Worm (Caenorhabditis elegans): ENCODE data around the gene strm-1.

The strm-1 gene

ce11 chrIII:2401126-2402123, at the start of gene strm-1, which contains the start of gene cic-1:
TSS of gene strm-1 (plus strand) at chrIII:2402070.
TSS of gene cic-1 (minus strand) at chrIII:2401221.
- TF ChIP-seq nhr-2 (tag; optimal IDR thresholded peaks at IDR 0.05) (no peak), mab-5 (tag; optimal IDR thresholded peaks at IDR 0.05) (peak; percentile 11), nhr-12 (tag; optimal IDR thresholded peaks at IDR 0.05) (no peak), lin-13 (tag; optimal IDR thresholded peaks at IDR 0.05) (peak; percentile 30), lin-32 (GFP tag; optimal IDR thresholded peaks at IDR 0.05) (no peak), unc-62 (GFP tag; optimal IDR thresholded peaks at IDR 0.05) (no peak), ham-2 (GFP tag; optimal IDR thresholded peaks at IDR 0.05) (peak; percentile 40), mls-2 (tag; optimal IDR thresholded peaks at IDR 0.05) (no peak), elt-3 (tag; optimal IDR thresholded peaks at IDR 0.05) (no peak), pha-4 (tag; optimal IDR thresholded peaks at IDR 0.05) (no peak), flh-1 (GFP tag; optimal IDR thresholded peaks at IDR 0.05) (no peak), nhr-237 (tag; optimal IDR thresholded peaks at IDR 0.05) (peak; percentile 20), unc-39 (tag; optimal IDR thresholded peaks at IDR 0.05) (no peak), bed-3 (GFP tag; optimal IDR thresholded peaks at IDR 0.05) (no peak), ceh-83 (GFP tag; optimal IDR thresholded peaks at IDR 0.05) (no peak), ces-1 (GFP tag; optimal IDR thresholded peaks at IDR 0.05) (peak; percentile 77), nhr-28 (tag; optimal IDR thresholded peaks at IDR 0.05) (no peak), zip-8 (tag; optimal IDR thresholded peaks at IDR 0.05) (no peak), unc-120 (tag; optimal IDR thresholded peaks at IDR 0.05; ENCODE audit: poor library complexity, severe bottlenecking) (peak; percentile 38), elt-1 (tag; optimal IDR thresholded peaks at IDR 0.05; ENCODE audit: borderline replicate concordance, insufficient read depth) (no peak), ceh-39 (tag; optimal IDR thresholded peaks at IDR 0.05) (no peak), ztf-11 (tag; optimal IDR thresholded peaks at IDR 0.05) (no peak), ceh-43 (GFP tag; optimal IDR thresholded peaks at IDR 0.05) (no peak), hlh-1 (tag; optimal IDR thresholded peaks at IDR 0.05) (no peak), lsy-2 (tag; optimal IDR thresholded peaks at IDR 0.05) (peak; percentile 51), snpc-4 (tag; optimal IDR thresholded peaks at IDR 0.05) (no peak), blmp-1 (tag; optimal IDR thresholded peaks at IDR 0.05) (peak; percentile 94), tbx-8 (GFP tag; optimal IDR thresholded peaks at IDR 0.05) (no peak), sem-2 (GFP tag; optimal IDR thresholded peaks at IDR 0.05) (no peak)

- TF ChIP-seq flh-1 (GFP tag; optimal IDR thresholded peaks at IDR 0.05), result no peak
- no peak for TF ChIP-seq ceh-83 (GFP tag; optimal IDR thresholded peaks at IDR 0.05)
- no peak for TF ChIP-seq unc-62 (GFP tag; optimal IDR thresholded peaks at IDR 0.05)
- TF ChIP-seq ceh-43 (GFP tag; optimal IDR thresholded peaks at IDR 0.05), result no peak
- no peak for TF ChIP-seq unc-120 (tag; optimal IDR thresholded peaks at IDR 0.05; ENCODE audit: poor library complexity, severe bottlenecking)
- no peak for TF ChIP-seq mls-2 (tag; optimal IDR thresholded peaks at IDR 0.05)
- TF ChIP-seq sem-2 (GFP tag; optimal IDR thresholded peaks at IDR 0.05), result no peak
- TF ChIP-seq sptf-1 (tag; optimal IDR thresholded peaks at IDR 0.05), result no peak
- TF ChIP-seq ceh-39 (tag; optimal IDR thresholded peaks at IDR 0.05), result no peak
- no peak for TF ChIP-seq pha-4 (tag; optimal IDR thresholded peaks at IDR 0.05)
- no peak for TF ChIP-seq ces-1 (GFP tag; optimal IDR thresholded peaks at IDR 0.05)
- no peak for TF ChIP-seq zip-8 (tag; optimal IDR thresholded peaks at IDR 0.05)
These were observed 39.2 kb upstream of the strm-1 start, which contains the start of gene srd-69 for ce11 chrIII:2362648-2363047. TSS of gene srd-69 (plus strand) at chrIII:2362948.

ce11 chrIII:2368424-2368823, 33.4 kb upstream of the strm-1 start, which contains the start of gene H04J21.4:
TSS of gene H04J21.4 (minus strand) at chrIII:2368524.
- no peak for TF ChIP-seq ceh-43 (GFP tag; optimal IDR thresholded peaks at IDR 0.05)
- no peak for TF ChIP-seq M03D4.4 (tag; optimal IDR thresholded peaks at IDR 0.05)
- TF ChIP-seq nhr-12 (tag; optimal IDR thresholded peaks at IDR 0.05), result no peak
- TF ChIP-seq lin-32 (GFP tag; optimal IDR thresholded peaks at IDR 0.05), result no peak
- no peak for TF ChIP-seq ztf-11 (tag; optimal IDR thresholded peaks at IDR 0.05)

- TF ChIP-seq cnd-1 (tag; optimal IDR thresholded peaks at IDR 0.05), result no peak
- TF ChIP-seq ces-1 (GFP tag; optimal IDR thresholded peaks at IDR 0.05), result no peak
- TF ChIP-seq lsy-2 (tag; optimal IDR thresholded peaks at IDR 0.05), result no peak
- TF ChIP-seq lin-32 (GFP tag; optimal IDR thresholded peaks at IDR 0.05), result no peak
- TF ChIP-seq nhr-2 (tag; optimal IDR thresholded peaks at IDR 0.05), result no peak
- no peak for TF ChIP-seq M03D4.4 (tag; optimal IDR thresholded peaks at IDR 0.05)
- no peak for TF ChIP-seq blmp-1 (tag; optimal IDR thresholded peaks at IDR 0.05)
- TF ChIP-seq elt-3 (tag; optimal IDR thresholded peaks at IDR 0.05), result no peak
- TF ChIP-seq tbx-8 (GFP tag; optimal IDR thresholded peaks at IDR 0.05), result no peak
These were observed 30.0 kb upstream of the strm-1 start, which contains the start of gene H04J21.1 for ce11 chrIII:2371864-2372263. TSS of gene H04J21.1 (minus strand) at chrIII:2371964.

All from whole organism, mixed stage, embryonic.